Worm (Caenorhabditis elegans): ENCODE data around the gene mans-2.

DNA sequence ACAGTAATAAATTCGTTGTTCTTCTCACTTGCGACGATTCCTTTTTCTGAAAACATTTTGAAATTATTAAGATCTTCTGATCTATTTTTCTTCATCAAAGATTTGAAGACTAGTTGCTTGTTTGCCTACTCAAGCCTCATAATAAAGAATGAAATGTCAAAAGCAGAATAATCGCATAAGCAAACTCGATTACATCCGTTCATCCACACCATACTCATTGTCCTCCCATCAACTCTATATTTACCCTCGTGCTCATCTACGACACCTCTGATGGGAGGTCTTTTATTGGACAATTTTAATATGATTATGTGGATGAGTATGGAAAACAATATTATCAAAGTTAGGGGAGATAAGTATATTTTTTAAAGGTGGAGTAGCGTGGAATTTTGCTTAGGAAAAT lies 48.6 kb upstream of the mans-2 start:
- TF ChIP-seq Y116A8C.19 (tag; optimal IDR thresholded peaks at IDR 0.05; ENCODE audit: borderline replicate concordance) (no peak), skn-1 (tag; optimal IDR thresholded peaks at IDR 0.05) (no peak), unc-130 (tag; optimal IDR thresholded peaks at IDR 0.05) (no peak)
